Worm (Caenorhabditis elegans) whole organism, mixed stage, embryonic: ENCODE data around the gene R10F2.6.

Source experiments
- nhr-76 ChIP-seq: sonication (generic microtip); optimal IDR thresholded peaks from 2 replicates; lab custom pipeline; 2017; ENCODE audit warnings: missing biosample characterization, missing genetic modification characterization
- snpc-4 ChIP-seq: fragments of 150-350 bp; optimal IDR thresholded peaks from 2 replicates; lab custom pipeline; 2014; ENCODE audit warnings: missing biosample characterization, missing genetic modification characterization

DNA sequence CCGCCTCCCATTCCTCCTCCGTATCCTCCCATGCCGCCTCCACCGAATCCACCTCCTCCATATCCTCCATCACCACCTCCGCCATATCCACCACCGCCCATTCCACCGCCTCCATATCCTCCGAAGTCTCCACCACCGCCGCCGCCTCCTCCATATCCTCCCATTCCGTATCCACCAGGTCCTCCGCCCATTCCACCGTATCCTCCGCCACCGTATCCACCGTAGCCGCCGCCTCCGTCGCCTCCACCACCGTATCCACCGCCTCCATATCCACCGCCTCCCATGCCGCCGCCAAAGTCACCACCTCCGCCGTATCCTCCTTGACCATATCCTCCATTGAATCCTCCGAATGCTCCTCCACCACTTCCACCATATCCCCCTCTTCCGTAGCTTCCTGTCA lies 44.2 kb downstream of the R10F2.6 start:
- TF ChIP-seq nhr-76 (no peak), snpc-4 (tag; lab: Kevin White, UChicago) (no peak)
